Worm (Caenorhabditis elegans): ENCODE measurements around the gene prdm-14.

DNA sequence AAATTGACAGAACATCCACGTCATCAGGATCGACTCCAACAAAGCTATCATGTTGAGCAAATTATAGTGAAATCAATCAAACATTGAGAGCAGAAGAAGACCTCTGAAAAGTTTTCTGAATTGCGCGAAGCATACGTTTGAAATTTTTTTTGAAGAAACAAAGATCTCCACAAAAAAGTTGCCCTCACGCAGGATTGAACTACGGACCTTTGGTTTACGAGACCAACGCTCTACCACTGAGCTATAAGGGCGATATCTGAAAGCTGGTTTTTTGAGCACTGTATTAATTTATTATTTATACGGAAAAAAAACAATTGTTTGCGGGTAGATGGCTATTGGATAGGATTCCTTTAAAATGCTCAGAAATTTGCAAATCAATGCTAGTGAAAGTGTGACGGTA is 20.5 kb upstream of the prdm-14 start:
- TF ChIP-seq pqm-1 (tag; optimal IDR thresholded peaks at IDR 0.05), result no peak
- no peak for TF ChIP-seq ces-1 (GFP tag; optimal IDR thresholded peaks at IDR 0.05)
- no peak for TF ChIP-seq unc-62 (GFP tag; optimal IDR thresholded peaks at IDR 0.05 in 1 of 2)
- no peak for TF ChIP-seq unc-62 (tag; optimal IDR thresholded peaks at IDR 0.05)
- no peak for TF ChIP-seq daf-16 (GFP tag; optimal IDR thresholded peaks at IDR 0.05)
- TF ChIP-seq daf-16 (tag; optimal IDR thresholded peaks at IDR 0.05), result no peak
- TF ChIP-seq nhr-76 (tag; optimal IDR thresholded peaks at IDR 0.05), result no peak
- TF ChIP-seq madf-5 (GFP tag; IDR thresholded peaks at IDR 0.05), result no peak
- TF ChIP-seq R02D3.7 (tag; optimal IDR thresholded peaks at IDR 0.05), result no peak
- TF ChIP-seq pha-4 (GFP tag; IDR thresholded peaks at IDR 0.05), result no peak
- no peak for TF ChIP-seq pha-4 (tag; optimal IDR thresholded peaks at IDR 0.05)
- no peak for TF ChIP-seq ztf-11 (tag; optimal IDR thresholded peaks at IDR 0.05)
- no peak for TF ChIP-seq lin-39 (tag; optimal IDR thresholded peaks at IDR 0.05)
- no peak for TF ChIP-seq hmg-1.1 (GFP tag; IDR thresholded peaks at IDR 0.05)

All from whole organism, L4 larva.